Fruit fly (Drosophila melanogaster): ENCODE data around the gene CG44194.

The CG44194 gene

dm6 chr3R:13017623-13018036 lies 20.1 kb upstream of the CG44194 start (continued):
- TF ChIP-seq CG3995 (GFP tag; optimal IDR thresholded peaks at IDR 0.05), result no peak
- TF ChIP-seq crol (GFP tag; IDR thresholded peaks at IDR 0.05), result peak; percentile 78
- peak; percentile 92 for TF ChIP-seq chinmo (GFP tag; IDR thresholded peaks at IDR 0.05; ENCODE audit: partially characterized antibody)
- TF ChIP-seq sc (optimal IDR thresholded peaks at IDR 0.05), result no peak
- no peak for TF ChIP-seq sc (GFP tag; optimal IDR thresholded peaks at IDR 0.05)
- TF ChIP-seq Abd-B (GFP tag; optimal IDR thresholded peaks at IDR 0.05), result no peak
- peak; percentile 9 for TF ChIP-seq cwo (GFP tag; optimal IDR thresholded peaks at IDR 0.05)
- peak; percentile 73; the same call in 1 of the 2 replicates for TF ChIP-seq NFAT (GFP tag; IDR thresholded peaks at IDR 0.05)
- TF ChIP-seq CG6654 (GFP tag; optimal IDR thresholded peaks at IDR 0.05), result no peak
- no peak for TF ChIP-seq CG13296 (GFP tag; optimal IDR thresholded peaks at IDR 0.05)
- TF ChIP-seq CG6791 (GFP tag; IDR thresholded peaks at IDR 0.05; ENCODE audit: partially characterized antibody), result no peak
- no peak for TF ChIP-seq CG17361 (GFP tag; IDR thresholded peaks at IDR 0.05)
- peak; percentile 47 for TF ChIP-seq CG9932 (GFP tag; IDR thresholded peaks at IDR 0.05)
- TF ChIP-seq CG10543 (GFP tag; optimal IDR thresholded peaks at IDR 0.05), result peak; percentile 62
- no peak for TF ChIP-seq Antp (GFP tag; optimal IDR thresholded peaks at IDR 0.05)
- TF ChIP-seq CG5245 (GFP tag; optimal IDR thresholded peaks at IDR 0.05), result no peak
- TF ChIP-seq Pdp1 (GFP tag; optimal IDR thresholded peaks at IDR 0.05), result peak in 1 of 2 experiments; percentile 65
- TF ChIP-seq Sry-β (GFP tag; optimal IDR thresholded peaks at IDR 0.05), result no peak
- TF ChIP-seq CG11695 (GFP tag; IDR thresholded peaks at IDR 0.05), result no peak
- no peak for TF ChIP-seq pum (GFP tag; optimal IDR thresholded peaks at IDR 0.05)
- no peak for TF ChIP-seq CG6683 (GFP tag; optimal IDR thresholded peaks at IDR 0.05)
- TF ChIP-seq Deaf1 (tag; optimal IDR thresholded peaks at IDR 0.05), result no peak
- TF ChIP-seq oc (tag; optimal IDR thresholded peaks at IDR 0.05), result no peak
- no peak for TF ChIP-seq ap (GFP tag; IDR thresholded peaks at IDR 0.05)
- no peak for TF ChIP-seq Dp (GFP tag; optimal IDR thresholded peaks at IDR 0.05)
- no peak for TF ChIP-seq ttk (GFP tag; IDR thresholded peaks at IDR 0.05)
- no peak for TF ChIP-seq CG4282 (GFP tag; optimal IDR thresholded peaks at IDR 0.05)
- TF ChIP-seq lab (GFP tag; optimal IDR thresholded peaks at IDR 0.05), result peak; percentile 35
- TF ChIP-seq pnt (GFP tag; optimal IDR thresholded peaks at IDR 0.05), result no peak
- TF ChIP-seq bigmax (GFP tag; optimal IDR thresholded peaks at IDR 0.05), result no peak
- TF ChIP-seq knrl (GFP tag; IDR thresholded peaks at IDR 0.05; ENCODE audit: partially characterized antibody), result no peak
- no peak for TF ChIP-seq pros (GFP tag; optimal IDR thresholded peaks at IDR 0.05)
- TF ChIP-seq Xbp1 (GFP tag; optimal IDR thresholded peaks at IDR 0.05), result no peak
- 0 out of 3 replicates have a peak, but pooled peaks have one; percentile 13 for TF ChIP-seq C15 (GFP tag; IDR thresholded peaks at IDR 0.05)
- TF ChIP-seq CG3163 (GFP tag; optimal IDR thresholded peaks at IDR 0.05), result no peak
- TF ChIP-seq B-H1 (GFP tag; IDR thresholded peaks at IDR 0.05), result no peak
- no peak for TF ChIP-seq yki (optimal IDR thresholded peaks at IDR 0.05)
- TF ChIP-seq CG8359 (GFP tag; optimal IDR thresholded peaks at IDR 0.05; ENCODE audit: borderline replicate concordance), result no peak
- no peak for TF ChIP-seq trh (GFP tag; optimal IDR thresholded peaks at IDR 0.05)
- TF ChIP-seq CG30403 (GFP tag; optimal IDR thresholded peaks at IDR 0.05), result no peak
- TF ChIP-seq gce (GFP tag; IDR thresholded peaks at IDR 0.05), result no peak
- TF ChIP-seq sug (tag; optimal IDR thresholded peaks at IDR 0.05), result peak; percentile 23
- TF ChIP-seq tup (GFP tag; optimal IDR thresholded peaks at IDR 0.05), result no peak
- TF ChIP-seq CG32772 (GFP tag; IDR thresholded peaks at IDR 0.05), result peak; percentile 39; the same call in 1 of the 2 replicates
- no peak for TF ChIP-seq CG14667 (GFP tag; IDR thresholded peaks at IDR 0.05)
- TF ChIP-seq Sin3A (optimal IDR thresholded peaks at IDR 0.05), result no peak
- no peak for TF ChIP-seq Hr51 (GFP tag; optimal IDR thresholded peaks at IDR 0.05)
- TF ChIP-seq CG17829 (tag; optimal IDR thresholded peaks at IDR 0.05), result no peak
- TF ChIP-seq Drgx (GFP tag; IDR thresholded peaks at IDR 0.05), result peak; percentile 43
- TF ChIP-seq MTF-1 (GFP tag; optimal IDR thresholded peaks at IDR 0.05; ENCODE audit: borderline replicate concordance), result no peak
- no peak for TF ChIP-seq CG12769 (tag; optimal IDR thresholded peaks at IDR 0.05)
- TF ChIP-seq schlank (tag; optimal IDR thresholded peaks at IDR 0.05), result no peak

All from whole organism, embryonic.